Worm (Caenorhabditis elegans): ENCODE results near the gene F46B6.9.

ce11 chrV:9768828-9769778, 27.6 kb upstream of the F46B6.9 start, which contains the start of gene unc-42:
- TF ChIP-seq dao-5 (tag; optimal IDR thresholded peaks at IDR 0.05) (no peak), him-1 (tag; optimal IDR thresholded peaks at IDR 0.05) (no peak)
